Worm (Caenorhabditis elegans) whole organism, late embryonic: ENCODE measurements around the gene thoc-5.

Experiments
- ceh-19 ChIP-seq: fragments of 200-800 bp; sonication (Bioruptor generic); optimal IDR thresholded peaks from 2 replicates; lab custom pipeline; 2018; ENCODE audit warnings: mild to moderate bottlenecking, missing genetic modification characterization, missing compliant biosample characterization
- ets-4 ChIP-seq: sonication (generic microtip); optimal IDR thresholded peaks from 2 replicates; lab custom pipeline; 2016; ENCODE audit warnings: missing genetic modification characterization, missing compliant biosample characterization
- fkh-10 ChIP-seq: fragments of 150-350 bp; optimal IDR thresholded peaks from 2 replicates; lab custom pipeline; 2014; ENCODE audit warnings: missing biosample characterization, missing genetic modification reagents, missing genetic modification characterization
- nhr-11 ChIP-seq: fragments of 150-350 bp; optimal IDR thresholded peaks from 2 replicates; lab custom pipeline; 2014; ENCODE audit warnings: missing biosample characterization, missing genetic modification characterization
- pha-4 ChIP-seq: fragments of 150-350 bp; optimal IDR thresholded peaks from 2 replicates; lab custom pipeline; 2018; ENCODE audit warnings: missing biosample characterization, missing genetic modification reagents, missing genetic modification characterization
- pqm-1 ChIP-seq: sonication (generic microtip); optimal IDR thresholded peaks from 2 replicates; lab custom pipeline; 2016; ENCODE audit warnings: missing genetic modification characterization, missing compliant biosample characterization

DNA sequence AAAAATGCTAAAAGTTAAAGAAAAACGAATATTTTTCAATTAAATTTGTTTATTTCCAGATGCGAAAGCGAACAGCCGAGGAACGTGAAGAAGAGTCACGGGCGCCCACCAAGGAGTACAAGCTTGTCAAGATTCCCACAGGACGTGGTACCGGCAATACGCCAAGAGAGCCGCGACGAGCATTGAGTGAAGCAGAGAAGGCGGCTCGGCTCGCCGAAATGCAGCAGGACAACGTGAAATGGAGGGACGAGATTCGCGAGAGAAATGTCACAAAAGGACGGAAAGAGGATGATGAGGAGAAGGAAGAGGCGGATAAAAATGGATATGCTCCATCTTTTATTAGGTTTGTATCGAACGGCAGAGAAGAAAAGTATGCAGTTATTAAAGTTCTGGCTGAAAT, 38.8 kb downstream of the thoc-5 start:
- TF ChIP-seq ets-4: no peak
- TF ChIP-seq nhr-11 (tag; lab: Kevin White, UChicago): no peak
- TF ChIP-seq ceh-19 (GFP tag; lab: Kevin White, UChicago): no peak
- TF ChIP-seq fkh-10 (GFP tag; lab: Kevin White, UChicago): no peak
- no peak for TF ChIP-seq pqm-1 (tag; lab: Kevin White, UChicago)
- no peak for TF ChIP-seq pha-4 (tag; lab: Kevin White, UChicago)
